Worm (Caenorhabditis elegans) whole organism, midembryonic: ENCODE data around the gene spig-7.

Experiments used
- T22C8.4 ChIP-seq: fragments of 200-800 bp; sonication (Bioruptor generic); IDR thresholded peaks from 2 replicates; pipeline ENCODE4 v1.3.6; 2022; ENCODE audit warnings: missing genetic modification characterization, missing compliant biosample characterization
- cog-1 ChIP-seq: sonication (generic microtip); optimal IDR thresholded peaks from 2 replicates; lab custom pipeline; 2016; ENCODE audit warnings: missing genetic modification characterization, missing compliant biosample characterization
- flt-1 ChIP-seq: fragments of 200-800 bp; sonication (Bioruptor generic); IDR thresholded peaks from 2 replicates; pipeline ENCODE4 v1.3.6; 2022; ENCODE audit warnings: missing genetic modification characterization, missing compliant biosample characterization
- klf-2 ChIP-seq: fragments of 200-800 bp; sonication (Bioruptor generic); conservative IDR thresholded peaks from 2 replicates; pipeline ENCODE4 v1.3.6; 2022; ENCODE audit warnings: missing genetic modification reagents, missing genetic modification characterization, missing compliant biosample characterization
- med-1 ChIP-seq: sonication (generic microtip); optimal IDR thresholded peaks from 2 replicates; lab custom pipeline; 2017; ENCODE audit warnings: missing genetic modification characterization, mild to moderate bottlenecking, missing compliant biosample characterization, antibody characterized with exemption, missing genetic modification reagents; ENCODE audit not compliant: insufficient read depth
- ref-1 ChIP-seq: fragments of 200-800 bp; sonication (Bioruptor generic); conservative IDR thresholded peaks from 2 replicates; pipeline ENCODE4 v1.3.6; 2022; ENCODE audit warnings: missing genetic modification reagents, missing genetic modification characterization, missing compliant biosample characterization
- tab-1 ChIP-seq: fragments of 200-800 bp; sonication (Bioruptor generic); IDR thresholded peaks from 2 replicates; pipeline ENCODE4 v1.3.6; 2022; ENCODE audit warnings: missing genetic modification characterization, missing compliant biosample characterization
- ztf-23 ChIP-seq: fragments of 200-800 bp; sonication (Bioruptor generic); IDR thresholded peaks from 2 replicates; pipeline ENCODE4 v1.3.6; 2022; ENCODE audit warnings: missing genetic modification reagents, missing genetic modification characterization, missing compliant biosample characterization
- ztf-29 ChIP-seq: fragments of 200-800 bp; sonication (Bioruptor generic); IDR thresholded peaks from 2 replicates; pipeline ENCODE4 v1.3.6; 2022; ENCODE audit warnings: missing genetic modification reagents, missing genetic modification characterization, missing compliant biosample characterization

spig-7 gene

DNA sequence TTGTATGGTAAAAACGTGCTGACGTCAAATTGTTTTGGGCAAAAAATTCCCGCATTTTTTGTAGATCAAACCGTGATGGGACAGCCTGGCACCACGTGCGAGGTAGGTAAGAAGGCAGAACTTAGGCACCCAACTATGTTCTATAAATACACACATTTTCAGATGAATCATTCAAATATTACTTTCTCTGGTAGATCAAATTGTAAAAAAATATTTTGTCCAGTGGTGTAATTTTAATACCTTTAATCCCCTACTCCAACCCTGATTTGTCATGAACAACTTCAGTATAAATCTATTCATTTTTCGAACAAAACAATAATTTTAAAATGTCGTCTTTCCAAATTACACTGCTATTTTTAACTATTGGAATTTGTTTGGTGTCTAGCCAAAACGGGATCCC lies at the start of gene spig-7:
Gene spig-7 (plus strand): TSS at position 301 of the 400 bp plus-strand sequence.
- TF ChIP-seq flt-1 (no peak), tab-1 (GFP tag; lab: Robert Waterston, UW) (no peak), ref-1 (GFP tag; lab: Robert Waterston, UW) (no peak), klf-2 (GFP tag; lab: Robert Waterston, UW) (no peak), cog-1 (no peak), T22C8.4 (GFP tag; lab: Robert Waterston, UW) (no peak), med-1 (no peak), ztf-23 (GFP tag; lab: Robert Waterston, UW) (no peak), ztf-29 (GFP tag; lab: Robert Waterston, UW) (no peak)

DNA sequence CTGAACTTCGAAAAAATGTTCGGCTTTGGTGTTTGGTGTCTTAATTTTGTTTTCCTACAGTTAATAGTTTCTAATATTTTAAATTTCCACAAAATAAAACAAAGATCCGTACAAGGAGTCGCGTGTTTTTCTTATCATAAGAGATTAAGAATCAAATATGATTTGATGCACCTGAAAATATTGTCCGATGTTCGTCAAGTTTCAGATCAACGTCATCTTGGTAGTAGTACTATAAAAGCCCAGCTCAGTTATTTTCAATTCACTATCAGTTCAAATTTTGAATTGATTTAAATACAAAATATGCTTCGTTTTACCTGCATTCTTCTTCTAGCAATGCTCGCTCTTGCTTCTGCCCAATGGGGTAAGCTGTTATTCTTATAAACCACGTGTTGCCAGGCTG lies 49.5 kb upstream of the spig-7 start, which contains the start of gene cnc-5:
Gene cnc-5 (plus strand): TSS at position 301 of the 400 bp plus-strand sequence.
- TF ChIP-seq ref-1 (GFP tag; lab: Robert Waterston, UW) (no peak), ztf-23 (GFP tag; lab: Robert Waterston, UW) (no peak), ztf-29 (GFP tag; lab: Robert Waterston, UW) (no peak), cog-1 (no peak), flt-1 (no peak), T22C8.4 (GFP tag; lab: Robert Waterston, UW) (no peak), tab-1 (GFP tag; lab: Robert Waterston, UW) (no peak), klf-2 (GFP tag; lab: Robert Waterston, UW) (no peak), med-1 (no peak)

DNA sequence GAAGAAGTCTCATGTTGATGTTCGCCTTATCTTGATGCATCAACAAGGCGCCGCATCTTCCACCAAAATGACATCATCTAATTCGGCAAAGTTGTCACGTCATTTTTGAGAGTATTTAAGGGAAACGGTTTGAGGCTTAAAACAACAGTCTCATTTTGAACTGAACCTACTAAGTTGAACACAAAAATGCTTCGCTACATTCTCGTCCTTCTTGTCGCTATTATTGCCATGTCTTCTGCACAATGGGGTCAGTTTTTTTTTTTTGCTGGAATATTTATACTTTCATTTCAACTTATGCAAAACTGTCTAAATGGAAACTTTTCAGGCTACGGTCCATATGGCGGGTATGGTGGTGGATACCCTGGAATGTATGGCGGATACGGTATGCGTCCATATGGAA lies 47.5 kb upstream of the spig-7 start, which contains the start of gene cnc-4:
Gene cnc-4 (plus strand): TSS at position 117 of the 400 bp plus-strand sequence.
- TF ChIP-seq cog-1, result no peak
- no peak for TF ChIP-seq ref-1 (GFP tag; lab: Robert Waterston, UW)
- no peak for TF ChIP-seq klf-2 (GFP tag; lab: Robert Waterston, UW)
- no peak for TF ChIP-seq flt-1
- TF ChIP-seq tab-1 (GFP tag; lab: Robert Waterston, UW), result no peak
- TF ChIP-seq med-1, result no peak
- TF ChIP-seq ztf-23 (GFP tag; lab: Robert Waterston, UW), result no peak
- TF ChIP-seq T22C8.4 (GFP tag; lab: Robert Waterston, UW), result no peak
- no peak for TF ChIP-seq ztf-29 (GFP tag; lab: Robert Waterston, UW)

DNA sequence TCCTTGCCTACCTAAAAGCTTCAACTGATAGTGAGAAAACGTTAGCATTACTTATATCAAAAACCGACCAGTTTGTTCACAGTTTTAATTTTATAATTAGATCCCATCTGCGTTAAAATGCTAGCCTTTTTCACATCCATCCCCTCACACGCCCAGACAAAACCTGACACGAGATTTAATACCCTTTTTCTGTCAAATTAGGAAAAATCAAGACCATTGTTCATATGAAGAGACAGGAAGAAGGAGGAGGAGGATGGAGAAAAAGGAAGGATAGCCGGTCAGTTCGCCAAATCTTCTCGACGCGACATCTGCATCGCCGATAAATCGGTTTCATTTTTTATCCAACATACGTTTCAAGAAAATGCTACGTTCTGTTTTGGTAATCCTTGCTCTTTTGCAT lies 46.8 kb upstream of the spig-7 start, which contains the start of gene cnc-3:
Gene cnc-3 (plus strand): TSS at position 281 of the 400 bp plus-strand sequence.
- TF ChIP-seq ztf-23 (GFP tag; lab: Robert Waterston, UW) (no peak), ref-1 (GFP tag; lab: Robert Waterston, UW) (no peak), flt-1 (no peak), tab-1 (GFP tag; lab: Robert Waterston, UW) (no peak), ztf-29 (GFP tag; lab: Robert Waterston, UW) (no peak), med-1 (no peak), cog-1 (no peak), klf-2 (GFP tag; lab: Robert Waterston, UW) (no peak)

DNA sequence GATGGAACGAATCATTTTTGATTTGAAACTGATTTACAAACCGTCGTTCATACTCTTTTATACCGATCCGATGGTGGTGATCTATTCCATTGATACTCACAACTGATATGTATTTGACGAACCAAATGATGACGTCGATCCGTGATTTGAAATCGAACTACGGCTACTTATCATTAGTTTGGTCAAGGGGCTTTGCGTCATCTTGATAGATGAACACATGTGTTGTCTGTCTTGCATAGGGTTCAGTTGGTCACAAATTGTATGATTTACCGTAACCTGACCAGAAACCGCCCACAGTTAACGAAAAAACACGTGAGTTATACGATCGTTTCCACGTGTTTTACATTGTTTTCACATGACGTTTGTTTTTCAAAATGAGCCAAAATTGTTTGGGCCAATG lies 44.4 kb upstream of the spig-7 start, which contains the start of gene cnc-2:
Gene cnc-2 (minus strand): TSS at position 24 of the 400 bp plus-strand sequence.
- TF ChIP-seq med-1, result no peak
- no peak for TF ChIP-seq klf-2 (GFP tag; lab: Robert Waterston, UW)
- no peak for TF ChIP-seq ztf-23 (GFP tag; lab: Robert Waterston, UW)
- TF ChIP-seq cog-1, result no peak
- TF ChIP-seq flt-1, result no peak
- TF ChIP-seq ztf-29 (GFP tag; lab: Robert Waterston, UW), result no peak
- TF ChIP-seq tab-1 (GFP tag; lab: Robert Waterston, UW), result no peak
- no peak for TF ChIP-seq T22C8.4 (GFP tag; lab: Robert Waterston, UW)
- TF ChIP-seq ref-1 (GFP tag; lab: Robert Waterston, UW), result no peak

DNA sequence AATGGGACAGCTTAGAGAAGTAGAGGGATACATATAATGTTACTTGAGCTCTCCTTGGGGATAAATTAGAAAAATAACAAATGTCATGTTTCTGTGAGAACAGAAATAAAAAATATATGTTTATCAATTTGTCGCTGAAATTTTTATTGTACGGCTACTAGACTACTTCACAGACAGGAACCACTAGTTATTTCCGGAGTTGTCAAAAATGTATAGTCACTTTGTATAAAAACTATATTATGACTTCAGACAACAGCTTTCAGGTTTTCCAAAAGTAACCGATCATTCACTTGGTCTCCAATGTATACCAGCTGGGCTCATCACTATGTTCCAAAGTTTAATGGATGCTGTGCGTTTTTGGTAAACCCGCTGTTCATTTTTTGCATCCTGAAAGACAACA lies 43.2 kb upstream of the spig-7 start, which contains the start of gene srj-23:
Gene srj-23 (plus strand): TSS at position 301 of the 400 bp plus-strand sequence.
- TF ChIP-seq ztf-29 (GFP tag; lab: Robert Waterston, UW), result no peak
- no peak for TF ChIP-seq ref-1 (GFP tag; lab: Robert Waterston, UW)
- no peak for TF ChIP-seq T22C8.4 (GFP tag; lab: Robert Waterston, UW)
- TF ChIP-seq flt-1, result no peak
- no peak for TF ChIP-seq klf-2 (GFP tag; lab: Robert Waterston, UW)
- no peak for TF ChIP-seq med-1
- TF ChIP-seq ztf-23 (GFP tag; lab: Robert Waterston, UW), result no peak
- TF ChIP-seq tab-1 (GFP tag; lab: Robert Waterston, UW), result no peak
- TF ChIP-seq cog-1, result no peak

DNA sequence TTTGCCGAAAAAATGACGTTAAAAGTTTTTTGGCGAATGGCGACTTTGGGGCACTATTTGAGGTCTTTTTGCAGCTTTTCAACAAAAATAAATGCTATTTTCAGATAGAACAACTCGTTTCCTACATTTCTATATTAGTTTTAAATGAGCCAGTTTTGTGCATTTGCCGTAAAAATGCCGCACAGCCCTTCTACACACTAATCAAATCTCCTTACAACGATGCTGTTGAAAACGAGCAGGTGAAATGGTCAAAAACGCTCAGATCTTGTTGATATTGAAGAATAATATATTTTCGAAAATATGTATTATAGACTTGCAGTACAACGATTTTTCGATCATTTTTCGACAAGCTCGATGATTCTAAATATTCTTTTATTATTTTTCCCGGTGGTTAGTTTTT lies 39.8 kb upstream of the spig-7 start, which contains the start of gene chil-14:
Gene chil-14 (plus strand): TSS at position 301 of the 400 bp plus-strand sequence.
- TF ChIP-seq med-1, result no peak

DNA sequence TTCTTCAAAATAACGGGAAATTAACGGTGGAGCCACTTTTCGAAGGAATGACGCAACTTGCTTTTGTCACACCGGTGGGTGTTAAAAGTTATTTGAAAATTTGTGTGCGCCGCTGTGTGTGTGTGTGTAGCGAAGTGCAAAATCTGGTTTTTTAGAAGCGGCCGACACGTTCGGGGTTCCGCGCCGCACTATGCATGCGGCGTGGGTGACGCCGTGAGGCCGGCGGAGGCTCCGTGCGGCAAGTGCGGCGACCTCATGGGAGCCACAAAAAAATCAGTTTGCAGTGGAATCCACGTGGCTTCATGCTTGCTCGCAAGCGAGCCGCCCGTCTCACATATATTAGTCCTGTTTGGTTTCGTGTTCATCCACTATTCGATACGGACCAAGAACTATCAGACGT lies 39.3 kb upstream of the spig-7 start:
- TF ChIP-seq klf-2 (GFP tag; lab: Robert Waterston, UW) (no peak), tab-1 (GFP tag; lab: Robert Waterston, UW) (no peak), med-1 (no peak), ztf-23 (GFP tag; lab: Robert Waterston, UW) (no peak)

DNA sequence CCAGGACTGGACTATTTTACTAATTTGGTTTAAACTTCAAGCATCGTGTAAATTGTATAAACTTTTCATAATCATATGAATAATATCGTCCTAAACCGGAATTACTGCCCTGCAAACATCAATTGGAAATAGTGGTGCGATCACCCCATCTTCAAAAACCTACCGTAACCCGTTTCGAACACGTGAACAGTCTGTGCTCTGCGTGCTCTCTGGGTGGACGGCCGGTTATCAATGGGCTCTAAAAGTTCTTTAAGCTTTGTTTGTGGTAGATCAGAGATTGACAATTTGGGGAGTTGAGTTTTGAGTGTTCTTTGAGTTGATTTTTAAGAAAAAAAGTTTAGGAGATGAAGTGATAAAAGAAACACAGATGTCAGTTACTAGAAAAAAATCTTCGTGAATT lies 38.0 kb upstream of the spig-7 start:
- no peak for TF ChIP-seq cog-1
- TF ChIP-seq tab-1 (GFP tag; lab: Robert Waterston, UW), result no peak
- no peak for TF ChIP-seq ztf-29 (GFP tag; lab: Robert Waterston, UW)
- no peak for TF ChIP-seq ztf-23 (GFP tag; lab: Robert Waterston, UW)
- no peak for TF ChIP-seq med-1

DNA sequence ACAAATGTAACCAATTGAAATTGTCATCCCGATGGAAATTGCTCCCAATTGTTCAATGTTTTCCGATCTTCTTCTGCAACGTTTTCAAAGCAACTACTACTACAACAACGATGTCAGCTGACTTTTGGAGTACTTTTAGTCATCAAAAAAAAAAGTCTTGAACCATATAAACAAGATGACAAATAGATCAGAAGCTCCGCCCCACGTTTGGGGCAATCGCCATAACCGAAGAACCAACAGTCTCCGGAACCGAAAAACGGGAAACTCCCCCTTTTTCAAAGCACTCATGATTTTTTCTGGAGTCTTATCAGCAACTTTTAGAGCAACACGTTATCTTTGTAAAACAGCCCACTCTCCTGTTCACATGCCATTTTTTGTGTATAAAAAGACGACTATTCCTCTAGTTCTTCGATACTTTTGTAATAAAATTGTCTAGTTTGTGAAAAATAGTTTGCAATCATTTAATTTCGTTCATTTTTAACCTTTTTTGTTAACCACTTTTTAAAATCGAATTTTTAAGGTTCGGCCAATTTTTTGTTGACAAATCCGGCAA lies 35.1 kb upstream of the spig-7 start:
- TF ChIP-seq ztf-23 (GFP tag; lab: Robert Waterston, UW) (no peak), med-1 (no peak), klf-2 (GFP tag; lab: Robert Waterston, UW) (no peak), tab-1 (GFP tag; lab: Robert Waterston, UW) (no peak), flt-1 (no peak), cog-1 (no peak), ztf-29 (GFP tag; lab: Robert Waterston, UW) (no peak), ref-1 (GFP tag; lab: Robert Waterston, UW) (no peak), T22C8.4 (GFP tag; lab: Robert Waterston, UW) (no peak)
